Worm (Caenorhabditis elegans) whole organism, L4/young adult: ENCODE results near the gene nol-6.

Experiments
- W03F9.2 ChIP-seq: fragments of 150-350 bp; optimal IDR thresholded peaks from 2 replicates; lab custom pipeline; 2014; ENCODE audit warnings: missing biosample characterization, missing genetic modification characterization
- dao-5 ChIP-seq: sonication (generic microtip); optimal IDR thresholded peaks from 2 replicates; lab custom pipeline; 2016; ENCODE audit warnings: missing genotype, missing genetic modification characterization, moderate library complexity, missing compliant biosample characterization
- him-1 ChIP-seq: sonication (generic microtip); optimal IDR thresholded peaks from 2 replicates; lab custom pipeline; 2016; ENCODE audit warnings: missing genotype, missing genetic modification reagents, missing genetic modification characterization, missing compliant biosample characterization

- TF ChIP-seq him-1 (tag; lab: Kevin White, UChicago), result no peak
- no peak for TF ChIP-seq W03F9.2 (tag; lab: Kevin White, UChicago)
- no peak for TF ChIP-seq dao-5
Observed at ce11 chrII:1411372-1411771, 25.9 kb downstream of the nol-6 start, which contains the start of gene Y51H7C.9.
